Worm (Caenorhabditis elegans): ENCODE measurements around the gene F45D11.7.

ce11 chrII:1026670-1027069 lies 32.3 kb downstream of the F45D11.7 start, which contains the start of gene M01D1.12:
- no peak for TF ChIP-seq nhr-25 (tag; optimal IDR thresholded peaks at IDR 0.05)
- no peak for TF ChIP-seq elt-2 (tag; optimal IDR thresholded peaks at IDR 0.05)
- TF ChIP-seq snpc-4 (tag; optimal IDR thresholded peaks at IDR 0.05): no peak
- no peak for TF ChIP-seq ceh-28 (tag; optimal IDR thresholded peaks at IDR 0.05)

All from whole organism, L3 larva.